Fruit fly (Drosophila melanogaster) whole organism, embryonic: ENCODE measurements around the gene Pnn.

Source experiments
- Aef1 ChIP-seq: fragments of 200-800 bp; sonication (Bioruptor generic); IDR thresholded peaks from 3 replicates; pipeline ENCODE4 v1.3.6; 2022; ENCODE audit warnings: missing biosample characterization, missing genetic modification characterization
- BEAF-32 ChIP-seq: fragments of 200-800 bp; sonication (Bioruptor generic); optimal IDR thresholded peaks from 3 replicates; lab custom pipeline; 2017; ENCODE audit warnings: missing biosample characterization, missing genetic modification characterization, mild to moderate bottlenecking, moderate library complexity, missing genetic modification reagents
- Bgb ChIP-seq: fragments of 200-800 bp; sonication (Bioruptor generic); IDR thresholded peaks from 2 replicates; pipeline ENCODE4 v1.3.6; 2022; ENCODE audit warnings: missing biosample characterization, missing genetic modification characterization; ENCODE audit not compliant: partially characterized antibody
- BtbVII ChIP-seq: fragments of 200-800 bp; sonication (Bioruptor generic); optimal IDR thresholded peaks from 3 replicates; lab custom pipeline; 2017; ENCODE audit warnings: missing biosample characterization, mild to moderate bottlenecking, missing genetic modification characterization
- Bteb2 ChIP-seq: fragments of 200-800 bp; sonication (Bioruptor generic); optimal IDR thresholded peaks from 2 replicates; lab custom pipeline; 2016; ENCODE audit warnings: missing biosample characterization, missing genetic modification characterization
- CG10979 ChIP-seq: fragments of 200-800 bp; sonication (Bioruptor generic); optimal IDR thresholded peaks from 2 replicates; lab custom pipeline; 2018; ENCODE audit warnings: missing biosample characterization, mild to moderate bottlenecking, missing genetic modification characterization, moderate library complexity
- CG11504 ChIP-seq: fragments of 200-800 bp; sonication (Bioruptor generic); optimal IDR thresholded peaks from 3 replicates; lab custom pipeline; 2019; ENCODE audit warnings: missing biosample characterization, mild to moderate bottlenecking, missing genetic modification characterization, moderate library complexity
- CG13424 ChIP-seq: fragments of 200-800 bp; sonication (Bioruptor generic); optimal IDR thresholded peaks from 2 replicates; lab custom pipeline; 2019; ENCODE audit warnings: missing biosample characterization, mild to moderate bottlenecking, missing genetic modification characterization, moderate library complexity
- CG14710 ChIP-seq: fragments of 200-800 bp; sonication (Bioruptor generic); optimal IDR thresholded peaks from 3 replicates; lab custom pipeline; 2019; ENCODE audit warnings: missing biosample characterization, mild to moderate bottlenecking, missing genetic modification characterization, moderate library complexity
- CG15479 ChIP-seq: fragments of 200-800 bp; sonication (Bioruptor generic); optimal IDR thresholded peaks from 3 replicates; lab custom pipeline; 2019; ENCODE audit warnings: missing biosample characterization, mild to moderate bottlenecking, missing genetic modification characterization, moderate library complexity
- CG1647 ChIP-seq: fragments of 200-800 bp; sonication (Bioruptor generic); optimal IDR thresholded peaks from 3 replicates; lab custom pipeline; 2016; ENCODE audit warnings: missing biosample characterization, missing genetic modification characterization
- CG17568 ChIP-seq: fragments of 200-800 bp; sonication (Bioruptor generic); optimal IDR thresholded peaks from 2 replicates; lab custom pipeline; 2018; ENCODE audit warnings: missing biosample characterization, mild to moderate bottlenecking, missing genetic modification characterization, moderate library complexity
- CG18476 ChIP-seq: fragments of 200-800 bp; sonication (Bioruptor generic); optimal IDR thresholded peaks from 2 replicates; lab custom pipeline; 2016; ENCODE audit warnings: missing biosample characterization, mild to moderate bottlenecking, missing genetic modification characterization
- CG18764 ChIP-seq: fragments of 200-800 bp; sonication (Bioruptor generic); optimal IDR thresholded peaks from 3 replicates; lab custom pipeline; 2016; ENCODE audit warnings: missing biosample characterization, missing genetic modification characterization
- CG2199 ChIP-seq: fragments of 200-800 bp; sonication (Bioruptor generic); IDR thresholded peaks from 3 replicates; pipeline ENCODE4 v1.3.6; 2022; ENCODE audit warnings: missing biosample characterization, missing genetic modification characterization
- CG2202 ChIP-seq: fragments of 200-800 bp; sonication (Bioruptor generic); optimal IDR thresholded peaks from 2 replicates; lab custom pipeline; 2018; ENCODE audit warnings: missing biosample characterization, mild to moderate bottlenecking, missing genetic modification characterization
- CG30020 ChIP-seq: fragments of 200-800 bp; optimal IDR thresholded peaks from 2 replicates; lab custom pipeline; 2019; ENCODE audit warnings: missing biosample characterization, mild to moderate bottlenecking, missing genetic modification characterization, moderate library complexity
- CG30431 ChIP-seq: fragments of 200-800 bp; sonication (Bioruptor generic); optimal IDR thresholded peaks from 2 replicates; lab custom pipeline; 2017; ENCODE audit warnings: missing biosample characterization, missing genetic modification characterization
- CG42726 ChIP-seq: fragments of 200-800 bp; sonication (Bioruptor generic); IDR thresholded peaks from 2 replicates; pipeline ENCODE4 v1.3.6; 2022; ENCODE audit warnings: missing biosample characterization, missing genetic modification characterization; ENCODE audit not compliant: partially characterized antibody
- CG4424 ChIP-seq: fragments of 200-800 bp; sonication (Bioruptor generic); optimal IDR thresholded peaks from 3 replicates; lab custom pipeline; 2016; ENCODE audit warnings: missing biosample characterization, missing genetic modification characterization
- CG5953 ChIP-seq: fragments of 200-800 bp; sonication (Bioruptor generic); IDR thresholded peaks from 2 replicates; pipeline ENCODE4 v1.3.6; 2022; ENCODE audit warnings: missing biosample characterization, missing genetic modification characterization
- CG8290 ChIP-seq, 3 experiments: fragments of 200-800 bp; sonication (Bioruptor generic); optimal IDR thresholded peaks; 2 replicates each; lab custom pipeline; 2016 to 2019; ENCODE audit warnings: missing biosample characterization in 3 of 3, missing genetic modification characterization in 3 of 3, mild to moderate bottlenecking in 2 of 3, moderate library complexity in 1 of 3
- Dfd ChIP-seq, 2 experiments: fragments of >200 bp; optimal IDR thresholded peaks; 2 replicates each; lab custom pipeline; 2017; ENCODE audit warnings: missing biosample characterization in 2 of 2, missing genetic modification characterization in 2 of 2
- HLH4C ChIP-seq: fragments of 200-800 bp; sonication (Bioruptor generic); IDR thresholded peaks from 3 replicates; pipeline ENCODE4 v1.3.6; 2022; ENCODE audit warnings: missing biosample characterization, missing genetic modification characterization; ENCODE audit not compliant: partially characterized antibody
- Hr78 ChIP-seq, 2 experiments: fragments of 200-800 bp in 1 of 2; fragments of >200 bp in 1 of 2; sonication (Bioruptor generic) in 1 of 2; optimal IDR thresholded peaks; 2 replicates each; lab custom pipeline; 2017 to 2019; ENCODE audit warnings: missing biosample characterization in 2 of 2, missing genetic modification characterization in 2 of 2, mild to moderate bottlenecking in 1 of 2, moderate library complexity in 1 of 2
- Lpt ChIP-seq: fragments of >200 bp; optimal IDR thresholded peaks from 2 replicates; lab custom pipeline; 2018; ENCODE audit warnings: missing biosample characterization, missing genetic modification characterization
- NC2α ChIP-seq: fragments of 200-800 bp; sonication (Bioruptor generic); optimal IDR thresholded peaks from 2 replicates; lab custom pipeline; 2016; ENCODE audit warnings: missing biosample characterization, missing genetic modification characterization
- NfI ChIP-seq: fragments of 200-800 bp; sonication (Bioruptor generic); optimal IDR thresholded peaks from 3 replicates; lab custom pipeline; 2018; ENCODE audit warnings: missing biosample characterization, mild to moderate bottlenecking, missing genetic modification characterization, moderate library complexity
- PHDP ChIP-seq: fragments of 200-800 bp; sonication (Bioruptor generic); optimal IDR thresholded peaks from 3 replicates; lab custom pipeline; 2018; ENCODE audit warnings: missing biosample characterization, mild to moderate bottlenecking, missing genetic modification characterization, moderate library complexity
- btn ChIP-seq: fragments of 200-800 bp; sonication (Bioruptor generic); optimal IDR thresholded peaks from 2 replicates; lab custom pipeline; 2016; ENCODE audit warnings: missing biosample characterization, missing genetic modification characterization
- emc ChIP-seq: fragments of 200-800 bp; sonication (Bioruptor generic); optimal IDR thresholded peaks from 2 replicates; lab custom pipeline; 2016; ENCODE audit warnings: missing biosample characterization, missing genetic modification characterization
- ewg ChIP-seq: fragments of 200-800 bp; sonication (Bioruptor generic); optimal IDR thresholded peaks from 3 replicates; lab custom pipeline; 2017; ENCODE audit warnings: mild to moderate bottlenecking, missing biosample characterization, missing genetic modification reagents, missing genetic modification characterization
- gem ChIP-seq: fragments of 200-800 bp; sonication (Bioruptor generic); optimal IDR thresholded peaks from 2 replicates; lab custom pipeline; 2019; ENCODE audit warnings: missing biosample characterization, mild to moderate bottlenecking, missing genetic modification characterization, moderate library complexity
- gro ChIP-seq: fragments of 200-800 bp; sonication (Bioruptor generic); optimal IDR thresholded peaks from 2 replicates; lab custom pipeline; 2016; ENCODE audit warnings: missing biosample characterization, missing genetic modification characterization
- hbn ChIP-seq: fragments of 200-800 bp; sonication (Bioruptor generic); IDR thresholded peaks from 2 replicates; pipeline ENCODE4 v1.3.6; 2022; ENCODE audit warnings: missing biosample characterization, missing genetic modification characterization; ENCODE audit not compliant: partially characterized antibody
- hkb ChIP-seq, 2 experiments: fragments of 200-800 bp in 1 of 2; fragments of >200 bp in 1 of 2; sonication (Bioruptor generic) in 1 of 2; IDR thresholded peaks in 1 of 2; optimal IDR thresholded peaks in 1 of 2; 2 replicates each; pipeline versions ENCODE4 v1.3.6 to Lab custom; 2017 to 2022; ENCODE audit warnings: missing biosample characterization in 1 of 2, missing genetic modification characterization in 1 of 2
- kay ChIP-seq: fragments of 200-800 bp; sonication (Bioruptor generic); optimal IDR thresholded peaks from 2 replicates; lab custom pipeline; 2016; ENCODE audit warnings: missing biosample characterization, missing genetic modification characterization
- ken ChIP-seq: fragments of 200-800 bp; sonication (Bioruptor generic); IDR thresholded peaks from 3 replicates; pipeline ENCODE4 v1.3.6; 2022; ENCODE audit warnings: missing biosample characterization, missing genetic modification characterization
- mam ChIP-seq: fragments of 200-800 bp; sonication (Bioruptor generic); optimal IDR thresholded peaks from 3 replicates; lab custom pipeline; 2016; ENCODE audit warnings: missing biosample characterization, missing genetic modification characterization
- p53 ChIP-seq: fragments of 200-800 bp; sonication (Bioruptor generic); optimal IDR thresholded peaks from 2 replicates; lab custom pipeline; 2016; ENCODE audit warnings: missing biosample characterization, missing genetic modification characterization
- phol ChIP-seq: fragments of 200-800 bp; sonication (Bioruptor generic); optimal IDR thresholded peaks from 3 replicates; lab custom pipeline; 2018; ENCODE audit warnings: missing biosample characterization, mild to moderate bottlenecking, missing genetic modification characterization, moderate library complexity
- pita ChIP-seq: fragments of 200-800 bp; sonication (Bioruptor generic); optimal IDR thresholded peaks from 2 replicates; lab custom pipeline; 2017; ENCODE audit warnings: missing biosample characterization, mild to moderate bottlenecking, missing genetic modification characterization
- scrt ChIP-seq: fragments of 200-800 bp; sonication (Bioruptor generic); optimal IDR thresholded peaks from 2 replicates; lab custom pipeline; 2018; ENCODE audit warnings: missing biosample characterization, mild to moderate bottlenecking, missing genetic modification characterization, moderate library complexity
- slou ChIP-seq: fragments of 200-800 bp; sonication (Bioruptor generic); optimal IDR thresholded peaks from 3 replicates; lab custom pipeline; 2016; ENCODE audit warnings: missing biosample characterization, missing genetic modification characterization
- tap ChIP-seq: fragments of 200-800 bp; optimal IDR thresholded peaks from 3 replicates; lab custom pipeline; 2019; ENCODE audit warnings: missing biosample characterization, mild to moderate bottlenecking, missing genetic modification characterization, moderate library complexity
- unpg ChIP-seq: fragments of 200-800 bp; sonication (Bioruptor generic); optimal IDR thresholded peaks from 3 replicates; lab custom pipeline; 2018; ENCODE audit warnings: missing biosample characterization, mild to moderate bottlenecking, missing genetic modification characterization, moderate library complexity

Pnn gene

dm6 chr3R:9725121-9725956, 15.4 kb upstream of the Pnn start, which contains the start of gene hyd (continued):
- TF ChIP-seq NfI (GFP tag; lab: Kevin White, UChicago) (no peak), mam (GFP tag; lab: Kevin White, UChicago) (no peak), pita (GFP tag; lab: Kevin White, UChicago) (peak; percentile 29), CG8290 (GFP tag; optimal IDR thresholded peaks at IDR 0.05; lab: Kevin White, UChicago) (no peak), CG8290 (tag; optimal IDR thresholded peaks at IDR 0.05; lab: Kevin White, UChicago) (no peak), CG4424 (GFP tag; lab: Kevin White, UChicago) (peak; percentile 2), tap (tag; lab: Kevin White, UChicago) (no peak), BtbVII (GFP tag; lab: Kevin White, UChicago) (no peak), p53 (GFP tag; lab: Kevin White, UChicago) (no peak), hbn (peak; percentile 73), slou (GFP tag; lab: Kevin White, UChicago) (no peak), NC2α (GFP tag; lab: Kevin White, UChicago) (no peak), CG18476 (GFP tag; lab: Kevin White, UChicago) (no peak), gro (no peak), CG2202 (tag; lab: Kevin White, UChicago) (no peak), CG15479 (peak; percentile 56), Aef1 (GFP tag; lab: Robert Waterston, UW) (no peak), CG2199 (GFP tag; lab: Robert Waterston, UW) (no peak), Dfd (GFP tag; optimal IDR thresholded peaks at IDR 0.05; lab: Kevin White, UChicago) (no peak), HLH4C (GFP tag; lab: Robert Waterston, UW) (peak; percentile 84), hkb (optimal IDR thresholded peaks at IDR 0.05; lab: Kevin White, UChicago) (no peak), hkb (GFP tag; IDR thresholded peaks at IDR 0.05; lab: Robert Waterston, UW) (peak; percentile 6; the same call in 1 of the 2 replicates), BEAF-32 (GFP tag; lab: Kevin White, UChicago) (peak; percentile 92)

DNA sequence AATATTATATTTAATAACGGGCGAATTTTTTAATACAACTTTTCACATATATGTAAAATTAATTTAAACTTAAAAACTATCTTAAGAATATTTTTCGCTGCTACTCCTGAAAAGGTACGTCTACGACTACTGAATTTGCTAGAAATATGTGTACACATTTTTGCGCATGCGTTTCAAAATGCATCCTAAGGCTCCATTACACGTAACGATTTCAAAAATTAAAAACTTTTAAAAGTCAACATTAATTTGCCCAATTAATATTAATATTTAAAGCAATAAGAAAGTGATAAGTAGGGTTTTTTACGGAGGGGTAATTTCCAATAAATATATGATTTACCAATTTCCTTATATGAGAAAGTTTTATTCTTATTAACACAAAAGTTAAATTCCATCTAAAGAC, 9.9 kb upstream of the Pnn start, which contains the start of gene FoxP:
FoxP (minus strand) TSS at position 89 of the 400 bp plus-strand sequence.
- TF ChIP-seq ken (no peak), CG18764 (GFP tag; lab: Kevin White, UChicago) (peak; percentile 61), Lpt (no peak), CG5953 (no peak), phol (tag; lab: Kevin White, UChicago) (peak; percentile 24), Bgb (GFP tag; lab: Robert Waterston, UW) (no peak), CG30020 (peak; percentile 62), CG10979 (tag; lab: Kevin White, UChicago) (peak; percentile 24), btn (GFP tag; lab: Kevin White, UChicago) (no peak), CG13424 (tag; lab: Kevin White, UChicago) (peak; percentile 47), CG30431 (GFP tag; lab: Kevin White, UChicago) (no peak), Bteb2 (GFP tag; lab: Kevin White, UChicago) (no peak), gem (peak; percentile 46), unpg (GFP tag; lab: Kevin White, UChicago) (no peak), scrt (GFP tag; lab: Kevin White, UChicago) (no peak), ewg (GFP tag; lab: Kevin White, UChicago) (peak; percentile 88), slou (GFP tag; lab: Kevin White, UChicago) (no peak), CG14710 (peak; percentile 25), CG42726 (GFP tag; lab: Robert Waterston, UW) (no peak), PHDP (tag; lab: Kevin White, UChicago) (peak; percentile 19), CG17568 (GFP tag; lab: Kevin White, UChicago) (no peak), emc (GFP tag; lab: Kevin White, UChicago) (no peak), CG1647 (no peak), CG11504 (no peak), Hr78 (GFP tag; optimal IDR thresholded peaks at IDR 0.05; lab: Kevin White, UChicago) (no peak), kay (no peak)
